Fruit fly (Drosophila melanogaster) whole organism, embryonic: ENCODE measurements around the gene CG12310.

Experiments used
- CG10979 ChIP-seq: fragments of 200-800 bp; sonication (Bioruptor generic); optimal IDR thresholded peaks from 2 replicates; lab custom pipeline; 2018; ENCODE audit warnings: missing biosample characterization, mild to moderate bottlenecking, missing genetic modification characterization, moderate library complexity
- CG12236 ChIP-seq: fragments of 200-800 bp; sonication (Bioruptor generic); optimal IDR thresholded peaks from 2 replicates; lab custom pipeline; 2016; ENCODE audit warnings: missing biosample characterization, missing genetic modification characterization
- CG12659 ChIP-seq: fragments of 200-800 bp; sonication (Bioruptor generic); optimal IDR thresholded peaks from 3 replicates; lab custom pipeline; 2017; ENCODE audit warnings: mild to moderate bottlenecking, missing biosample characterization, missing genetic modification reagents, missing genetic modification characterization
- CG13287 ChIP-seq: fragments of 200-800 bp; sonication (Bioruptor generic); IDR thresholded peaks from 2 replicates; pipeline ENCODE4 v1.3.6; 2022; ENCODE audit warnings: missing biosample characterization, missing genetic modification characterization; ENCODE audit not compliant: partially characterized antibody
- CG14441 ChIP-seq: fragments of 200-800 bp; sonication (Bioruptor generic); IDR thresholded peaks from 2 replicates; pipeline ENCODE4 v1.3.6; 2022; ENCODE audit warnings: missing biosample characterization, missing genetic modification characterization
- CG15269 ChIP-seq: fragments of 200-800 bp; sonication (Bioruptor generic); optimal IDR thresholded peaks from 2 replicates; lab custom pipeline; 2018; ENCODE audit warnings: missing biosample characterization, mild to moderate bottlenecking, missing genetic modification characterization, moderate library complexity
- CG17186 ChIP-seq: fragments of 200-800 bp; sonication (Bioruptor generic); optimal IDR thresholded peaks from 3 replicates; lab custom pipeline; 2017; ENCODE audit warnings: missing biosample characterization, missing genetic modification reagents, missing genetic modification characterization
- CG17568 ChIP-seq: fragments of 200-800 bp; sonication (Bioruptor generic); optimal IDR thresholded peaks from 2 replicates; lab custom pipeline; 2018; ENCODE audit warnings: missing biosample characterization, mild to moderate bottlenecking, missing genetic modification characterization, moderate library complexity
- CG17829 ChIP-seq: fragments of 200-800 bp; optimal IDR thresholded peaks from 2 replicates; lab custom pipeline; 2019; ENCODE audit warnings: missing biosample characterization, mild to moderate bottlenecking, missing genetic modification characterization, moderate library complexity
- CG2202 ChIP-seq: fragments of 200-800 bp; sonication (Bioruptor generic); optimal IDR thresholded peaks from 2 replicates; lab custom pipeline; 2018; ENCODE audit warnings: missing biosample characterization, mild to moderate bottlenecking, missing genetic modification characterization
- CG32767 ChIP-seq: fragments of 200-800 bp; sonication (Bioruptor generic); IDR thresholded peaks from 2 replicates; pipeline ENCODE4 v1.3.6; 2022; ENCODE audit warnings: missing biosample characterization, missing genetic modification characterization
- CG7745 ChIP-seq: fragments of 200-800 bp; sonication (Bioruptor generic); optimal IDR thresholded peaks from 2 replicates; lab custom pipeline; 2018; ENCODE audit warnings: missing biosample characterization, mild to moderate bottlenecking, missing genetic modification characterization, moderate library complexity
- CG7786 ChIP-seq: fragments of 200-800 bp; sonication (Bioruptor generic); optimal IDR thresholded peaks from 2 replicates; lab custom pipeline; 2016; ENCODE audit warnings: missing biosample characterization, missing genetic modification characterization
- CG8290 ChIP-seq, 3 experiments: fragments of 200-800 bp; sonication (Bioruptor generic); optimal IDR thresholded peaks; 2 replicates each; lab custom pipeline; 2016 to 2019; ENCODE audit warnings: missing biosample characterization in 3 of 3, missing genetic modification characterization in 3 of 3, mild to moderate bottlenecking in 2 of 3, moderate library complexity in 1 of 3
- CG9797 ChIP-seq: fragments of 200-800 bp; sonication (Bioruptor generic); optimal IDR thresholded peaks from 3 replicates; lab custom pipeline; 2018; ENCODE audit warnings: missing biosample characterization, mild to moderate bottlenecking, missing genetic modification characterization
- D19B ChIP-seq: fragments of 200-800 bp; sonication (Bioruptor generic); optimal IDR thresholded peaks from 2 replicates; lab custom pipeline; 2017; ENCODE audit warnings: missing biosample characterization, mild to moderate bottlenecking, missing genetic modification characterization
- Dad ChIP-seq: fragments of 200-800 bp; sonication (Bioruptor generic); optimal IDR thresholded peaks from 3 replicates; lab custom pipeline; 2016; ENCODE audit warnings: missing biosample characterization, missing genetic modification characterization
- ERR ChIP-seq: fragments of 200-800 bp; sonication (Bioruptor generic); optimal IDR thresholded peaks from 2 replicates; lab custom pipeline; 2016; ENCODE audit warnings: missing biosample characterization, missing genetic modification characterization
- Hey ChIP-seq: fragments of 200-800 bp; sonication (Bioruptor generic); optimal IDR thresholded peaks from 3 replicates; lab custom pipeline; 2018; ENCODE audit warnings: missing biosample characterization, mild to moderate bottlenecking, missing genetic modification characterization
- Mrtf ChIP-seq: fragments of 200-800 bp; sonication (Bioruptor generic); IDR thresholded peaks from 3 replicates; pipeline ENCODE4 v1.3.6; 2022; ENCODE audit warnings: missing biosample characterization, missing genetic modification characterization
- Nf-YB ChIP-seq: fragments of 200-800 bp; sonication (Bioruptor generic); optimal IDR thresholded peaks from 3 replicates; lab custom pipeline; 2019; ENCODE audit warnings: missing biosample characterization, mild to moderate bottlenecking, missing genetic modification characterization, moderate library complexity
- Poxn ChIP-seq: fragments of 200-800 bp; sonication (Bioruptor generic); IDR thresholded peaks from 2 replicates; pipeline ENCODE4 v1.3.6; 2022; ENCODE audit warnings: missing biosample characterization, missing genetic modification characterization
- Rfx ChIP-seq: fragments of 200-800 bp; sonication (Bioruptor generic); IDR thresholded peaks from 2 replicates; pipeline ENCODE4 v1.3.6; 2022; ENCODE audit warnings: missing biosample characterization, missing genetic modification characterization
- Rx ChIP-seq: fragments of 200-800 bp; sonication (Bioruptor generic); IDR thresholded peaks from 2 replicates; pipeline ENCODE4 v1.3.6; 2022; ENCODE audit warnings: missing biosample characterization, missing genetic modification characterization
- Scr ChIP-seq: fragments of 200-800 bp; sonication (Bioruptor generic); IDR thresholded peaks from 2 replicates; pipeline ENCODE4 v1.3.6; 2022; ENCODE audit warnings: missing biosample characterization, missing genetic modification characterization; ENCODE audit not compliant: partially characterized antibody
- Side ChIP-seq: fragments of 200-800 bp; sonication (Bioruptor generic); optimal IDR thresholded peaks from 2 replicates; lab custom pipeline; 2016; ENCODE audit warnings: missing biosample characterization, missing genetic modification characterization
- abd-A ChIP-seq: fragments of 200-800 bp; sonication (Bioruptor generic); optimal IDR thresholded peaks from 3 replicates; lab custom pipeline; 2019; ENCODE audit warnings: missing biosample characterization, mild to moderate bottlenecking, missing genetic modification characterization, moderate library complexity
- ato ChIP-seq: fragments of 200-800 bp; sonication (Bioruptor generic); IDR thresholded peaks from 2 replicates; pipeline ENCODE4 v1.3.6; 2022; ENCODE audit warnings: missing biosample characterization, missing genetic modification characterization; ENCODE audit not compliant: partially characterized antibody
- bowl ChIP-seq: fragments of 200-800 bp; sonication (Bioruptor generic); IDR thresholded peaks from 2 replicates; pipeline ENCODE4 v1.3.6; 2022; ENCODE audit warnings: missing biosample characterization, missing genetic modification characterization
- br ChIP-seq: fragments of >200 bp; optimal IDR thresholded peaks from 2 replicates; lab custom pipeline; 2017
- cad ChIP-seq: fragments of >200 bp; optimal IDR thresholded peaks from 2 replicates; lab custom pipeline; 2017; ENCODE audit warnings: missing biosample characterization, missing genetic modification characterization
- cg ChIP-seq: fragments of 200-800 bp; sonication (Bioruptor generic); optimal IDR thresholded peaks from 3 replicates; lab custom pipeline; 2019; ENCODE audit warnings: missing biosample characterization, mild to moderate bottlenecking, missing genetic modification characterization, moderate library complexity
- da ChIP-seq: fragments of 200-800 bp; sonication (Bioruptor generic); optimal IDR thresholded peaks from 2 replicates; lab custom pipeline; 2016; ENCODE audit warnings: missing biosample characterization, missing genetic modification characterization
- dpn ChIP-seq, 2 experiments: fragments of 200-800 bp; sonication (Bioruptor generic); optimal IDR thresholded peaks; 3 replicates each; lab custom pipeline; 2016; ENCODE audit warnings: missing biosample characterization in 2 of 2, missing genetic modification characterization in 2 of 2
- dysf ChIP-seq: fragments of 200-800 bp; sonication (Bioruptor generic); IDR thresholded peaks from 3 replicates; pipeline ENCODE4 v1.3.6; 2022; ENCODE audit warnings: missing biosample characterization, missing genetic modification characterization
- gsb-n ChIP-seq: fragments of 200-800 bp; sonication (Bioruptor generic); optimal IDR thresholded peaks from 3 replicates; lab custom pipeline; 2018; ENCODE audit warnings: missing biosample characterization, mild to moderate bottlenecking, missing genetic modification characterization
- gt ChIP-seq: fragments of 200-800 bp; sonication (Bioruptor generic); IDR thresholded peaks from 2 replicates; pipeline ENCODE4 v1.3.6; 2022; ENCODE audit warnings: missing biosample characterization, missing genetic modification characterization
- mirr ChIP-seq: fragments of 200-800 bp; sonication (Bioruptor generic); optimal IDR thresholded peaks from 3 replicates; lab custom pipeline; 2018; ENCODE audit warnings: missing biosample characterization, mild to moderate bottlenecking, missing genetic modification characterization
- nerfin-1 ChIP-seq: fragments of 200-800 bp; sonication (Bioruptor generic); optimal IDR thresholded peaks from 3 replicates; lab custom pipeline; 2019; ENCODE audit warnings: missing biosample characterization, mild to moderate bottlenecking, missing genetic modification characterization, moderate library complexity
- nmo ChIP-seq: fragments of 200-800 bp; sonication (Bioruptor generic); optimal IDR thresholded peaks from 2 replicates; lab custom pipeline; 2018; ENCODE audit warnings: missing biosample characterization, mild to moderate bottlenecking, missing genetic modification characterization, moderate library complexity
- odd ChIP-seq: fragments of 200-800 bp; sonication (Bioruptor generic); optimal IDR thresholded peaks from 2 replicates; lab custom pipeline; 2017; ENCODE audit warnings: missing biosample characterization, mild to moderate bottlenecking, missing genetic modification characterization
- otp ChIP-seq: fragments of 200-800 bp; sonication (Bioruptor generic); IDR thresholded peaks from 3 replicates; pipeline ENCODE4, ENCODE4 v1.3.6; 2022; ENCODE audit warnings: missing biosample characterization, missing genetic modification characterization
- phol ChIP-seq: fragments of 200-800 bp; sonication (Bioruptor generic); optimal IDR thresholded peaks from 3 replicates; lab custom pipeline; 2018; ENCODE audit warnings: missing biosample characterization, mild to moderate bottlenecking, missing genetic modification characterization, moderate library complexity
- scrt ChIP-seq: fragments of 200-800 bp; sonication (Bioruptor generic); optimal IDR thresholded peaks from 2 replicates; lab custom pipeline; 2018; ENCODE audit warnings: missing biosample characterization, mild to moderate bottlenecking, missing genetic modification characterization, moderate library complexity
- seq ChIP-seq: fragments of 200-800 bp; sonication (Bioruptor generic); IDR thresholded peaks from 2 replicates; pipeline ENCODE4 v1.3.6; 2022; ENCODE audit warnings: missing biosample characterization, missing genetic modification characterization
- sisA ChIP-seq: fragments of 200-800 bp; sonication (Bioruptor generic); IDR thresholded peaks from 2 replicates; pipeline ENCODE4 v1.3.6; 2022; ENCODE audit warnings: missing biosample characterization, missing genetic modification characterization
- trem ChIP-seq: fragments of 200-800 bp; optimal IDR thresholded peaks from 3 replicates; lab custom pipeline; 2019; ENCODE audit warnings: missing biosample characterization, mild to moderate bottlenecking, missing genetic modification characterization, moderate library complexity
- vvl ChIP-seq: fragments of 200-800 bp; sonication (Bioruptor generic); IDR thresholded peaks from 2 replicates; pipeline ENCODE4 v1.3.6; 2022; ENCODE audit warnings: missing biosample characterization, missing genetic modification characterization
- zen ChIP-seq: fragments of 200-800 bp; sonication (Bioruptor generic); optimal IDR thresholded peaks from 3 replicates; lab custom pipeline; 2018; ENCODE audit warnings: missing biosample characterization, mild to moderate bottlenecking, missing genetic modification characterization, moderate library complexity

CG12310 gene

dm6 chr3L:15031773-15032172 lies 18.8 kb downstream of the CG12310 start (continued):
- TF ChIP-seq D19B (GFP tag; lab: Kevin White, UChicago) = no peak
- no peak for TF ChIP-seq CG32767
- TF ChIP-seq CG14441 (GFP tag; lab: Robert Waterston, UW) = no peak
- peak; percentile 55 for TF ChIP-seq scrt (GFP tag; lab: Kevin White, UChicago)
- TF ChIP-seq Nf-YB (GFP tag; lab: Kevin White, UChicago) = peak; percentile 74
- no peak for TF ChIP-seq Mrtf (GFP tag; lab: Robert Waterston, UW)
- TF ChIP-seq Hey (tag; lab: Kevin White, UChicago) = peak; percentile 17
- TF ChIP-seq Dad = no peak
- TF ChIP-seq phol (tag; lab: Kevin White, UChicago) = peak; percentile 13
- TF ChIP-seq CG12659 = no peak
- no peak for TF ChIP-seq dysf (GFP tag; lab: Robert Waterston, UW)
- no peak for TF ChIP-seq Scr
- peak; percentile 64 for TF ChIP-seq cg
- TF ChIP-seq abd-A (tag; lab: Kevin White, UChicago) = peak; percentile 39

- TF ChIP-seq vvl (GFP tag; lab: Robert Waterston, UW) = no peak
- no peak for TF ChIP-seq ato (GFP tag; lab: Robert Waterston, UW)
- TF ChIP-seq Rfx = no peak
- TF ChIP-seq CG17568 (GFP tag; lab: Kevin White, UChicago) = no peak
- TF ChIP-seq CG13287 = no peak
- TF ChIP-seq CG2202 (tag; lab: Kevin White, UChicago) = no peak
These were observed 27.4 kb downstream of the CG12310 start, which contains the start of gene CG32148 for dm6 chr3L:15023192-15023591. CG32148 (plus strand) TSS chr3L:15023492.

dm6 chr3L:15021008-15021407 lies 29.6 kb downstream of the CG12310 start:
- TF ChIP-seq trem = no peak
- no peak for TF ChIP-seq phol (tag; lab: Kevin White, UChicago)
- TF ChIP-seq br (lab: Kevin White, UChicago) = no peak
- TF ChIP-seq CG12236 (GFP tag; lab: Kevin White, UChicago) = no peak
- peak; percentile 41 for TF ChIP-seq cg
- no peak for TF ChIP-seq CG10979 (tag; lab: Kevin White, UChicago)
- no peak for TF ChIP-seq Poxn
- TF ChIP-seq CG8290 (GFP tag; optimal IDR thresholded peaks at IDR 0.05; lab: Kevin White, UChicago) = no peak
- TF ChIP-seq CG8290 (tag; optimal IDR thresholded peaks at IDR 0.05; lab: Kevin White, UChicago) = no peak
- TF ChIP-seq mirr (GFP tag; lab: Kevin White, UChicago) = no peak
- TF ChIP-seq Nf-YB (GFP tag; lab: Kevin White, UChicago) = peak; percentile 73
- TF ChIP-seq cad = peak; percentile 32
- peak; percentile 47; the same call in 1 of the 2 replicates for TF ChIP-seq seq (GFP tag; lab: Robert Waterston, UW)
- TF ChIP-seq bowl (GFP tag; lab: Robert Waterston, UW) = no peak
- no peak for TF ChIP-seq da (GFP tag; lab: Kevin White, UChicago)
- peak; percentile 50 for TF ChIP-seq nerfin-1
- TF ChIP-seq CG17829 (tag; lab: Kevin White, UChicago) = no peak
- no peak for TF ChIP-seq ERR
- TF ChIP-seq dpn (GFP tag; optimal IDR thresholded peaks at IDR 0.05; lab: Kevin White, UChicago) = no peak
- TF ChIP-seq CG9797 (GFP tag; lab: Kevin White, UChicago) = no peak
- no peak for TF ChIP-seq CG7786 (GFP tag; lab: Kevin White, UChicago)
- no peak for TF ChIP-seq odd (GFP tag; lab: Kevin White, UChicago)
- no peak for TF ChIP-seq CG15269 (tag; lab: Kevin White, UChicago)
- TF ChIP-seq CG7745 (tag; lab: Kevin White, UChicago) = peak; percentile 75
- TF ChIP-seq sisA (GFP tag; lab: Robert Waterston, UW) = no peak
- no peak for TF ChIP-seq CG32767
- TF ChIP-seq CG17186 (GFP tag; lab: Kevin White, UChicago) = no peak
- peak; percentile 93 for TF ChIP-seq gsb-n (tag; lab: Kevin White, UChicago)
- no peak for TF ChIP-seq nmo (GFP tag; lab: Kevin White, UChicago)
- TF ChIP-seq otp (GFP tag; lab: Robert Waterston, UW) = no peak
- no peak for TF ChIP-seq Side
- TF ChIP-seq Rx = no peak
- TF ChIP-seq gt (GFP tag; lab: Robert Waterston, UW) = no peak
- no peak for TF ChIP-seq zen (tag; lab: Kevin White, UChicago)
